Worm (Caenorhabditis elegans): ENCODE data around the gene cha-1.

- no peak for TF ChIP-seq nhr-237 (tag; optimal IDR thresholded peaks at IDR 0.05)
- TF ChIP-seq unc-62 (GFP tag; optimal IDR thresholded peaks at IDR 0.05): no peak
- TF ChIP-seq pha-4 (tag; optimal IDR thresholded peaks at IDR 0.05): no peak
- no peak for TF ChIP-seq nhr-28 (tag; optimal IDR thresholded peaks at IDR 0.05)
- TF ChIP-seq mab-5 (tag; optimal IDR thresholded peaks at IDR 0.05): no peak
- TF ChIP-seq ces-1 (GFP tag; optimal IDR thresholded peaks at IDR 0.05): no peak
- TF ChIP-seq M03D4.4 (tag; optimal IDR thresholded peaks at IDR 0.05): no peak
- no peak for TF ChIP-seq bed-3 (GFP tag; optimal IDR thresholded peaks at IDR 0.05)
- no peak for TF ChIP-seq nhr-12 (tag; optimal IDR thresholded peaks at IDR 0.05)
- no peak for TF ChIP-seq ceh-39 (tag; optimal IDR thresholded peaks at IDR 0.05)
- TF ChIP-seq nhr-2 (tag; optimal IDR thresholded peaks at IDR 0.05): no peak
- no peak for TF ChIP-seq ceh-43 (GFP tag; optimal IDR thresholded peaks at IDR 0.05)
Measured at ce11 chrIV:3578667-3579066, 45.8 kb downstream of the cha-1 start.
